Fruit fly (Drosophila melanogaster): ENCODE data around the gene Ssl2.

Gene Ssl2

DNA sequence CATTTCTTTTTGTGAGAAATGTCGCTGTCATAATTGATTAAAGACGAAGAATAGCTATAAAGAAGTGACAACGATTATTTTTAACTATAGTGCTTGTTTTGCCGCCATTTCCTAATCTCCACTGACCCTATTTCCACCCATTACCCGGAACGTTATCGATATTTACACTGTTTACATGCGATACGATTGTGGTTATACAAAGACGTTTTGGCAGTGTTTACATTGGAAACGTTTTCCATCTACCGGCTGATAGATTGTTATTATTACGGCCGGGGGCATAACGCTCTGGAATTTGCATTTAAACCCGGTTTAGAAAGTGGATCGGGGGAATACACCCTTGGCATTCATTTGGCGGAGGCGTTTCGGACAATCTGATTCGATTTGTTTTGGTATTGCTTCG is 33.8 kb upstream of the Ssl2 start:
- TF ChIP-seq Dll (optimal IDR thresholded peaks at IDR 0.05), result no peak
- TF ChIP-seq CG8478 (optimal IDR thresholded peaks at IDR 0.05), result no peak
- no peak for TF ChIP-seq pan (optimal IDR thresholded peaks at IDR 0.05)
- TF ChIP-seq psq (optimal IDR thresholded peaks at IDR 0.05), result no peak
- no peak for TF ChIP-seq usp (GFP tag; optimal IDR thresholded peaks at IDR 0.05)
- TF ChIP-seq EcR (GFP tag; optimal IDR thresholded peaks at IDR 0.05), result no peak

DNA sequence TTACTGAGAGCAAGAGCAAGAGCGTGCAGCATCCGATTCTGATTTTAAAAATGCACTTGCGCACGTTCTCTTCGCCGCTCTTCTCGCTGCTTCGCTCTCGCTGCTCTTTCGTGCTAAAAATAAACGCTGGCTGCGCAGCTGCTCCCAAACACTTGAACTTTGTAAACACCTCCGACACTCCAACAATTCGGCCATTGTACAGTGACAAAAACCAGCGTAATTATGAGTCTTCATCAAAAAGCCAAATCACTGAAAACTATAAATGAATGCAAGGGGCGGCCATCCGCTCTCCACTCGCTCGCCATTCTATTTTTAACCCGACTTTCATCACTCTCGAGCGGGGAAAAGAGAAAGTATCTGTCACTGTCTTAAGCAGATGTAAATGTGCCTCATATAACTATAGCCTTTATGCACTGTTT is 32.2 kb upstream of the Ssl2 start:
- TF ChIP-seq pan (optimal IDR thresholded peaks at IDR 0.05) (no peak), CG8478 (optimal IDR thresholded peaks at IDR 0.05) (no peak), Dll (optimal IDR thresholded peaks at IDR 0.05) (peak; percentile 85), psq (optimal IDR thresholded peaks at IDR 0.05) (no peak), usp (GFP tag; optimal IDR thresholded peaks at IDR 0.05) (no peak), EcR (GFP tag; optimal IDR thresholded peaks at IDR 0.05) (peak in 1 of 2 experiments; percentile 40)

dm6 chr3R:29063921-29064460 is 31.5 kb upstream of the Ssl2 start:
- TF ChIP-seq pan (optimal IDR thresholded peaks at IDR 0.05), result no peak
- TF ChIP-seq Dll (optimal IDR thresholded peaks at IDR 0.05), result peak; percentile 46
- TF ChIP-seq usp (GFP tag; optimal IDR thresholded peaks at IDR 0.05), result no peak
- TF ChIP-seq EcR (GFP tag; optimal IDR thresholded peaks at IDR 0.05), result no peak
- no peak for TF ChIP-seq psq (optimal IDR thresholded peaks at IDR 0.05)

dm6 chr3R:29063207-29063920 is 30.9 kb upstream of the Ssl2 start:
- TF ChIP-seq pan (optimal IDR thresholded peaks at IDR 0.05) (no peak), Dll (optimal IDR thresholded peaks at IDR 0.05) (no peak), psq (optimal IDR thresholded peaks at IDR 0.05) (no peak), usp (GFP tag; optimal IDR thresholded peaks at IDR 0.05) (no peak), CG8478 (optimal IDR thresholded peaks at IDR 0.05) (peak; percentile 46), EcR (GFP tag; optimal IDR thresholded peaks at IDR 0.05) (peak in 1 of 2 experiments; percentile 71)

DNA sequence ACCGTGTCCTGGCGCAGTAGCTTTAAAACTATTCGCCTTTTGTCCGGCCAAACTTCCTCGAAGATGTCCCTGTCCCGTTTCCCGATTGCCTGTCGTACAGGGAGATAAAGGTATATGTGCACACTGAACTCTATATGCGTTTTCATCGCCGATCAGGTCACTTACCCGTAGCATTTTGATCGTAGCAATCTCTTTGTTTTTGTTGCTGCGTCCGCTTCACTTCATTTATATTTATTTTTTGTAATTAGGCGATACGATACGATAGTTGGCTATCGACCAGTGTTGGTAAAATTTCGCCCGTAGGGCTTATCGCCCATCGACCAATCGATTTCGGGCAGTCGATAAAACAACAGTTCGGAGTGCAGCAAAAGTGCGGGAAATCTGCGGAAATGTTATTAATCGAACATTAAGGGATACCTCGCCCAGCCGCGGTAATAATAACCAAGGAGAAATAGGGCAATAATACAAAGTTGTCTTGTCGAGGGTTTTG is 30.3 kb upstream of the Ssl2 start, which contains the start of the genes Cul5 and Bicra:
Gene Cul5, minus strand, starts transcription at position 259 of the 490 bp plus-strand sequence.
Gene Bicra, plus strand, starts transcription at position 324 of the 490 bp plus-strand sequence.
- no peak for TF ChIP-seq CG8478 (optimal IDR thresholded peaks at IDR 0.05)
- no peak for TF ChIP-seq psq (optimal IDR thresholded peaks at IDR 0.05)

DNA sequence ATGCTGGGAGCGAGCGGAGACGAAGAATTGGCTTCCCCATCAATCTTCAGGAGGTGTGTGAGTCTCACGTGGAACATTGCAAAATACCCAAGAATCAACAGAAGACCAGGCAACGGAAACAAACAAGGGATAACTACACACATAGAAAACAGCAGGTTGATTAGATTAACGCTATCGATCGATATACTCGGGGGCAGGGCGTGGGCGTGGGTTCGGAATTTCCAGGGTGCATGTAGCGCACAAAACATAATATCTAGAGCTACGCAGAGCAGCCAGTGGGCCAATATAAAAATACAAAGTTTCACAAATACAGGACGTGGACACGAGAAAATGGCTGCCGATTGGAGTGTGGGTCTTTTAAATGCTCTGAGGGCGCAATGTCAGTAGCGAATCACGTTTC is 26.9 kb upstream of the Ssl2 start:
- TF ChIP-seq pan (optimal IDR thresholded peaks at IDR 0.05) (no peak), EcR (GFP tag; optimal IDR thresholded peaks at IDR 0.05) (no peak), Dll (optimal IDR thresholded peaks at IDR 0.05) (no peak), CG8478 (optimal IDR thresholded peaks at IDR 0.05) (no peak), psq (optimal IDR thresholded peaks at IDR 0.05) (no peak), usp (GFP tag; optimal IDR thresholded peaks at IDR 0.05) (no peak)

- TF ChIP-seq psq (optimal IDR thresholded peaks at IDR 0.05), result no peak
- no peak for TF ChIP-seq EcR (GFP tag; optimal IDR thresholded peaks at IDR 0.05)
- TF ChIP-seq CG8478 (optimal IDR thresholded peaks at IDR 0.05), result no peak
- TF ChIP-seq usp (GFP tag; optimal IDR thresholded peaks at IDR 0.05), result no peak
- TF ChIP-seq Dll (optimal IDR thresholded peaks at IDR 0.05), result no peak
Measured at dm6 chr3R:29055710-29056109, 23.3 kb upstream of the Ssl2 start, which contains the start of gene Sirt7. TSS of gene Sirt7 (plus strand) at chr3R:29055927.

- TF ChIP-seq CG8478 (optimal IDR thresholded peaks at IDR 0.05) (no peak), Dll (optimal IDR thresholded peaks at IDR 0.05) (no peak), EcR (GFP tag; optimal IDR thresholded peaks at IDR 0.05) (no peak), pan (optimal IDR thresholded peaks at IDR 0.05) (no peak), psq (optimal IDR thresholded peaks at IDR 0.05) (no peak), usp (GFP tag; optimal IDR thresholded peaks at IDR 0.05) (no peak)
Measured at dm6 chr3R:29054047-29054446, 21.6 kb upstream of the Ssl2 start, which contains the start of gene CG11843. TSS of gene CG11843 (plus strand) at chr3R:29054347.

- TF ChIP-seq EcR (GFP tag; optimal IDR thresholded peaks at IDR 0.05), result no peak
- no peak for TF ChIP-seq CG8478 (optimal IDR thresholded peaks at IDR 0.05)
- no peak for TF ChIP-seq usp (GFP tag; optimal IDR thresholded peaks at IDR 0.05)
- no peak for TF ChIP-seq Dll (optimal IDR thresholded peaks at IDR 0.05)
- no peak for TF ChIP-seq pan (optimal IDR thresholded peaks at IDR 0.05)
- no peak for TF ChIP-seq psq (optimal IDR thresholded peaks at IDR 0.05)
Measured at dm6 chr3R:29052380-29052779, 19.9 kb upstream of the Ssl2 start, which contains the start of gene CG11842. TSS of gene CG11842 (plus strand) at chr3R:29052680.

dm6 chr3R:29050756-29051155 is 18.3 kb upstream of the Ssl2 start, which contains the start of gene CG11841:
TSS of gene CG11841 (plus strand) at chr3R:29051056.
- TF ChIP-seq usp (GFP tag; optimal IDR thresholded peaks at IDR 0.05) (no peak), Dll (optimal IDR thresholded peaks at IDR 0.05) (no peak), psq (optimal IDR thresholded peaks at IDR 0.05) (no peak), EcR (GFP tag; optimal IDR thresholded peaks at IDR 0.05) (no peak), CG8478 (optimal IDR thresholded peaks at IDR 0.05) (no peak), pan (optimal IDR thresholded peaks at IDR 0.05) (no peak)

DNA sequence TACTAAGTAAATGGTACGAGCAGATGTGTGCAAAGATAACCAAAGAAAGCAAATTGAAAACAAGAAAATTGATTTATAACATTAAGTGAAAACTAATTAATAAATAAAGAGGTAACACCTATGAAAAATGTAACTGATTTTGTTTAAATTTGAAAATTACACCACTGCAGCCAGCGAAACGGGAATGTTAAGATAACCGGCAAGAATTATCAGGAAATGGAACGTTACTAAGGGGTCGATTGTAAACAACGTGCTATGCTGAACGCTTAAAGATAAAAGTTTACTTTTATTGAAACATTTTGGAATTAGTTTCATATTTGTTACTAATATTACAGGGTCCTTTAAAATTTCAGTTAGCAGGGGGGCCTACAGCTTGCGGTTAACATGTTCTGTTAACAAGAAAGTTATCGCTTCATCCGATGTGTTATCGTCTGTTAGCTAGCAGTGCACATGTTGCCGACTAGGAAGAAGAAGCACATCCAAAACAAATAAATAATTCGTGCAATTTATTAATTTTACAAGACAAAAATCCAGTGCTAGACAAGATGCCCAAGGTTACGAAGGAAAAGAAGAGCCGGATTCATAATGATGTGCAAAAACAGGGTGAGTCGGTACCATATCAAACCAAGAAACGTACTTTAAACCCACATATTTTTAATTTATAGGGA is 16.7 kb upstream of the Ssl2 start, which contains the start of gene CG11837:
Gene CG11837, plus strand, starts transcription at position 439 of the 668 bp plus-strand sequence.
- TF ChIP-seq EcR (GFP tag; optimal IDR thresholded peaks at IDR 0.05) (no peak), psq (optimal IDR thresholded peaks at IDR 0.05) (no peak), Dll (optimal IDR thresholded peaks at IDR 0.05) (no peak), CG8478 (optimal IDR thresholded peaks at IDR 0.05) (no peak), usp (GFP tag; optimal IDR thresholded peaks at IDR 0.05) (no peak), pan (optimal IDR thresholded peaks at IDR 0.05) (no peak)
